Worm (Caenorhabditis elegans): Measurements from ENCODE around the gene dlc-4.

ce11 chrIV:16401428-16401827, 41.6 kb upstream of the dlc-4 start:
- no peak for TF ChIP-seq nhr-77 (tag; optimal IDR thresholded peaks at IDR 0.05)
- no peak for TF ChIP-seq gmeb-1 (tag; optimal IDR thresholded peaks at IDR 0.05)
- no peak for TF ChIP-seq R02D3.7 (tag; optimal IDR thresholded peaks at IDR 0.05)
- no peak for TF ChIP-seq blmp-1 (tag; optimal IDR thresholded peaks at IDR 0.05; ENCODE audit: insufficient read depth)
- TF ChIP-seq nhr-237 (tag; optimal IDR thresholded peaks at IDR 0.05) = no peak
- no peak for TF ChIP-seq egl-27 (tag; optimal IDR thresholded peaks at IDR 0.05)
- TF ChIP-seq alr-1 (tag; optimal IDR thresholded peaks at IDR 0.05) = no peak
- no peak for TF ChIP-seq unc-62 (GFP tag; optimal IDR thresholded peaks at IDR 0.05)
- no peak for TF ChIP-seq nhr-12 (tag; optimal IDR thresholded peaks at IDR 0.05)
- no peak for TF ChIP-seq sma-9 (GFP tag; optimal IDR thresholded peaks at IDR 0.05)
- no peak for TF ChIP-seq sma-9 (tag; optimal IDR thresholded peaks at IDR 0.05)
- no peak for TF ChIP-seq elt-3 (tag; optimal IDR thresholded peaks at IDR 0.05)
- TF ChIP-seq nhr-23 (tag; optimal IDR thresholded peaks at IDR 0.05) = no peak
- TF ChIP-seq ztf-4 (tag; optimal IDR thresholded peaks at IDR 0.05) = no peak
- no peak for TF ChIP-seq zag-1 (tag; optimal IDR thresholded peaks at IDR 0.05)

All from whole organism, L2 larva.